Worm (Caenorhabditis elegans): ENCODE data around the gene F28H7.3.

ce11 chrV:10709385-10709784 is 41.2 kb downstream of the F28H7.3 start:
- TF ChIP-seq aly-2 (tag; optimal IDR thresholded peaks at IDR 0.05) (no peak), nhr-28 (tag; optimal IDR thresholded peaks at IDR 0.05) (no peak), nhr-237 (tag; optimal IDR thresholded peaks at IDR 0.05) (no peak), zag-1 (tag; optimal IDR thresholded peaks at IDR 0.05) (no peak), unc-62 (GFP tag; optimal IDR thresholded peaks at IDR 0.05) (no peak), nhr-25 (tag; optimal IDR thresholded peaks at IDR 0.05) (no peak), ztf-11 (tag; optimal IDR thresholded peaks at IDR 0.05) (no peak), sea-2 (GFP tag; optimal IDR thresholded peaks at IDR 0.05) (no peak), fkh-2 (tag; optimal IDR thresholded peaks at IDR 0.05) (no peak), R02D3.7 (tag; optimal IDR thresholded peaks at IDR 0.05) (no peak), nhr-77 (tag; optimal IDR thresholded peaks at IDR 0.05) (no peak), pha-4 (tag; optimal IDR thresholded peaks at IDR 0.05) (no peak), fos-1 (tag; optimal IDR thresholded peaks at IDR 0.05) (no peak), daf-12 (tag; optimal IDR thresholded peaks at IDR 0.05) (no peak)

Measured in whole organism, L3 larva.